Worm (Caenorhabditis elegans): ENCODE measurements around the gene dao-2.

ce11 chrII:4550783-4551182, 12.0 kb upstream of the dao-2 start, which contains the start of gene K07E1.1:
- TF ChIP-seq ztf-11 (tag; optimal IDR thresholded peaks at IDR 0.05) (no peak), nhr-77 (tag; optimal IDR thresholded peaks at IDR 0.05) (no peak), lin-39 (tag; optimal IDR thresholded peaks at IDR 0.05) (no peak), hpl-2 (GFP tag; optimal IDR thresholded peaks at IDR 0.05) (no peak), C04F5.9 (tag; optimal IDR thresholded peaks at IDR 0.05) (no peak), ceh-90 (tag; optimal IDR thresholded peaks at IDR 0.05) (no peak), ama-1 (optimal IDR thresholded peaks at IDR 0.05) (no peak), nhr-76 (tag; optimal IDR thresholded peaks at IDR 0.05) (no peak), unc-86 (tag; optimal IDR thresholded peaks at IDR 0.05) (no peak)

All from whole organism, L1 larva.